Fruit fly (Drosophila melanogaster) whole organism, wandering third instar larva: Measurements from ENCODE around the gene Muc91C.

ENCODE experiments used
- Hr78 ChIP-seq: fragments of >200 bp; optimal IDR thresholded peaks from 2 replicates; lab custom pipeline; 2017; ENCODE audit warnings: missing biosample characterization, missing genetic modification characterization
- N ChIP-seq: fragments of >200 bp; optimal IDR thresholded peaks from 2 replicates; lab custom pipeline; 2018; ENCODE audit warnings: missing biosample characterization, missing external identifiers, missing genetic modification characterization
- rgr ChIP-seq: fragments of 200-800 bp; sonication (Bioruptor generic); optimal IDR thresholded peaks from 3 replicates; lab custom pipeline; 2016; ENCODE audit warnings: missing biosample characterization, mild to moderate bottlenecking, missing genetic modification characterization
- tai ChIP-seq: sonication (Bioruptor generic); optimal IDR thresholded peaks from 2 replicates; lab custom pipeline; 2016; ENCODE audit warnings: missing biosample characterization, missing genetic modification characterization

DNA sequence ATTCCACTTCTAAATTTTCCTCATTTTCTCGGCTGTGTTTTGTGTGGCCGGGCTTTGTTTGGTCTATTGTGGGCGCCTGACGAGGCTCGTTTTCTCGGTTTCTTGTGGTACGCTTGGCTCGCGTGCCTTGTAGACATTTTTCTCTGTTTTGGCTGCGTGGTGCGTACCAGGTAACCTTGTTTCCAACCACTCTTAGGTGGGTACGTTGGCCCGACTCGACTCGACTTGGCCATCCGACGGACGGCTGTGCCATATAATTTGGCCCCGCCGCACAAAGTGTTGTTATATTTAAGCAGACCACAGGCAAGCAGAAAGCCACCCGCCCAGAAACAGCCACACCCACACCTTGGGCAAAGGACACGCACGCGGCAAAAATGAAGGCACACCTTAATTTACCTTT is 11.0 kb upstream of the Muc91C start:
- no peak for TF ChIP-seq N (GFP tag; lab: Kevin White, UChicago)
- TF ChIP-seq Hr78: no peak
- TF ChIP-seq rgr (GFP tag; lab: Kevin White, UChicago): no peak
- TF ChIP-seq tai (GFP tag; lab: Kevin White, UChicago): no peak
